Worm (Caenorhabditis elegans) whole organism, late embryonic: Measurements from ENCODE around the gene C06B8.7.
A peak's percentile ranks its signal among the peaks of the same experiment; 100 is the strongest.

Source experiments
- C08G9.2 ChIP-seq: sonication (generic microtip); optimal IDR thresholded peaks from 2 replicates; lab custom pipeline; 2016; ENCODE audit warnings: mild to moderate bottlenecking, missing genetic modification characterization, moderate library complexity, missing compliant biosample characterization
- C38D4.7 ChIP-seq: fragments of 200-800 bp; sonication (Bioruptor generic); optimal IDR thresholded peaks from 2 replicates; lab custom pipeline; 2018; ENCODE audit warnings: mild to moderate bottlenecking, missing genetic modification characterization, moderate library complexity, missing compliant biosample characterization
- F13H6.1 ChIP-seq: sonication (generic microtip); optimal IDR thresholded peaks from 2 replicates; lab custom pipeline; 2016; ENCODE audit warnings: missing genetic modification characterization, missing compliant biosample characterization
- K09A11.1 ChIP-seq: sonication (generic microtip); optimal IDR thresholded peaks from 2 replicates; lab custom pipeline; 2017; ENCODE audit warnings: antibody characterized with exemption, mild to moderate bottlenecking, missing genetic modification characterization, missing compliant biosample characterization; ENCODE audit not compliant: insufficient read depth
- T23F11.4 ChIP-seq: fragments of 200-800 bp; sonication (Bioruptor generic); optimal IDR thresholded peaks from 2 replicates; lab custom pipeline; 2018; ENCODE audit warnings: mild to moderate bottlenecking, missing genetic modification characterization, missing compliant biosample characterization
- ahr-1 ChIP-seq: sonication (generic microtip); optimal IDR thresholded peaks from 2 replicates; lab custom pipeline; 2016; ENCODE audit warnings: missing genetic modification characterization, missing compliant biosample characterization
- ama-1 ChIP-seq: fragments of 150-350 bp; optimal IDR thresholded peaks from 2 replicates; lab custom pipeline; 2014
- ceh-14 ChIP-seq: sonication (generic microtip); optimal IDR thresholded peaks from 2 replicates; lab custom pipeline; 2016; ENCODE audit warnings: missing genotype, missing genetic modification characterization, missing compliant biosample characterization
- ceh-18 ChIP-seq: sonication (generic microtip); optimal IDR thresholded peaks from 2 replicates; lab custom pipeline; 2016; ENCODE audit warnings: missing genetic modification characterization, missing compliant biosample characterization
- ceh-19 ChIP-seq: fragments of 200-800 bp; sonication (Bioruptor generic); optimal IDR thresholded peaks from 2 replicates; lab custom pipeline; 2018; ENCODE audit warnings: mild to moderate bottlenecking, missing genetic modification characterization, missing compliant biosample characterization
- ceh-24 ChIP-seq: sonication (generic microtip); optimal IDR thresholded peaks from 2 replicates; lab custom pipeline; 2016; ENCODE audit warnings: mild to moderate bottlenecking, missing genetic modification characterization, missing compliant biosample characterization
- ceh-31 ChIP-seq: sonication (generic microtip); optimal IDR thresholded peaks from 2 replicates; lab custom pipeline; 2016; ENCODE audit warnings: missing genetic modification characterization, missing compliant biosample characterization
- ceh-34 ChIP-seq: sonication (generic microtip); optimal IDR thresholded peaks from 2 replicates; lab custom pipeline; 2016; ENCODE audit warnings: mild to moderate bottlenecking, missing genetic modification characterization, missing compliant biosample characterization
- ceh-45 ChIP-seq: fragments of 200-800 bp; sonication (Bioruptor generic); IDR thresholded peaks from 2 replicates; pipeline ENCODE4 v1.3.6; 2022; ENCODE audit warnings: missing genetic modification reagents, missing genetic modification characterization, missing compliant biosample characterization
- ceh-48 ChIP-seq: sonication (generic microtip); optimal IDR thresholded peaks from 2 replicates; lab custom pipeline; 2016; ENCODE audit warnings: missing genetic modification characterization, inconsistent platforms, missing compliant biosample characterization
- ceh-6 ChIP-seq: fragments of 200-800 bp; sonication (Bioruptor generic); optimal IDR thresholded peaks from 2 replicates; lab custom pipeline; 2018; ENCODE audit warnings: mild to moderate bottlenecking, missing genetic modification characterization, missing compliant biosample characterization
- che-1 ChIP-seq: sonication (generic microtip); optimal IDR thresholded peaks from 2 replicates; lab custom pipeline; 2016; ENCODE audit warnings: mild to moderate bottlenecking, missing genetic modification characterization, missing compliant biosample characterization
- dve-1 ChIP-seq: sonication (generic microtip); optimal IDR thresholded peaks from 2 replicates; lab custom pipeline; 2017; ENCODE audit warnings: antibody characterized with exemption, mild to moderate bottlenecking, missing genetic modification characterization, missing compliant biosample characterization
- elt-2 ChIP-seq: sonication (generic microtip); optimal IDR thresholded peaks from 2 replicates; lab custom pipeline; 2016; ENCODE audit warnings: missing genetic modification reagents, missing genetic modification characterization, missing compliant biosample characterization
- elt-4 ChIP-seq: sonication (generic microtip); optimal IDR thresholded peaks from 2 replicates; lab custom pipeline; 2016; ENCODE audit warnings: missing genetic modification characterization, missing compliant biosample characterization
- fax-1 ChIP-seq: sonication (generic microtip); optimal IDR thresholded peaks from 2 replicates; lab custom pipeline; 2016; ENCODE audit warnings: missing genotype, missing genetic modification characterization, missing compliant biosample characterization
- fkh-10 ChIP-seq: fragments of 150-350 bp; optimal IDR thresholded peaks from 2 replicates; lab custom pipeline; 2014; ENCODE audit warnings: missing biosample characterization, missing genetic modification reagents, missing genetic modification characterization
- fkh-6 ChIP-seq: sonication (generic microtip); optimal IDR thresholded peaks from 2 replicates; lab custom pipeline; 2016; ENCODE audit warnings: missing genetic modification characterization, missing compliant biosample characterization
- hlh-13 ChIP-seq: fragments of 200-800 bp; sonication (Bioruptor generic); optimal IDR thresholded peaks from 2 replicates; lab custom pipeline; 2018; ENCODE audit warnings: mild to moderate bottlenecking, missing genetic modification characterization, missing compliant biosample characterization
- hlh-30 ChIP-seq: sonication (generic microtip); optimal IDR thresholded peaks from 2 replicates; lab custom pipeline; 2017; ENCODE audit warnings: antibody characterized with exemption, missing genetic modification characterization, missing compliant biosample characterization; ENCODE audit not compliant: insufficient read depth
- hlh-6 ChIP-seq: sonication (generic microtip); optimal IDR thresholded peaks from 2 replicates; lab custom pipeline; 2016; ENCODE audit warnings: missing genotype, missing genetic modification characterization, missing compliant biosample characterization
- lim-6 ChIP-seq: sonication (generic microtip); optimal IDR thresholded peaks from 2 replicates; lab custom pipeline; 2016; ENCODE audit warnings: missing genetic modification characterization, missing compliant biosample characterization
- lin-11 ChIP-seq: fragments of 200-800 bp; sonication (Bioruptor generic); optimal IDR thresholded peaks from 2 replicates; lab custom pipeline; 2018; ENCODE audit warnings: mild to moderate bottlenecking, missing genetic modification characterization, missing compliant biosample characterization
- madf-2 ChIP-seq: sonication (generic microtip); optimal IDR thresholded peaks from 2 replicates; lab custom pipeline; 2017; ENCODE audit warnings: missing genetic modification characterization, missing compliant biosample characterization
- mec-3 ChIP-seq: sonication (generic microtip); optimal IDR thresholded peaks from 2 replicates; lab custom pipeline; 2016; ENCODE audit warnings: borderline replicate concordance, missing genetic modification characterization, missing compliant biosample characterization
- nfya-1 ChIP-seq: sonication (generic microtip); optimal IDR thresholded peaks from 2 replicates; lab custom pipeline; 2017; ENCODE audit warnings: missing genetic modification characterization, mild to moderate bottlenecking, missing compliant biosample characterization, antibody characterized with exemption, moderate library complexity
- nhr-11 ChIP-seq: fragments of 150-350 bp; optimal IDR thresholded peaks from 2 replicates; lab custom pipeline; 2014; ENCODE audit warnings: missing biosample characterization, missing genetic modification characterization
- npax-4 ChIP-seq: sonication (generic microtip); optimal IDR thresholded peaks from 2 replicates; lab custom pipeline; 2016; ENCODE audit warnings: missing genetic modification characterization, missing compliant biosample characterization
- pha-4 ChIP-seq: fragments of 150-350 bp; optimal IDR thresholded peaks from 2 replicates; lab custom pipeline; 2018; ENCODE audit warnings: missing biosample characterization, missing genetic modification reagents, missing genetic modification characterization
- pqm-1 ChIP-seq: sonication (generic microtip); optimal IDR thresholded peaks from 2 replicates; lab custom pipeline; 2016; ENCODE audit warnings: missing genetic modification characterization, missing compliant biosample characterization
- pros-1 ChIP-seq: fragments of 150-350 bp; optimal IDR thresholded peaks from 2 replicates; lab custom pipeline; 2014; ENCODE audit warnings: missing biosample characterization, missing genetic modification reagents, missing genetic modification characterization
- ref-2 ChIP-seq: sonication (generic microtip); optimal IDR thresholded peaks from 2 replicates; lab custom pipeline; 2016; ENCODE audit warnings: missing genetic modification characterization, missing compliant biosample characterization
- rnt-1 ChIP-seq: sonication (generic microtip); optimal IDR thresholded peaks from 2 replicates; lab custom pipeline; 2016; ENCODE audit warnings: missing genetic modification characterization, missing compliant biosample characterization
- sox-4 ChIP-seq: sonication (generic microtip); optimal IDR thresholded peaks from 2 replicates; lab custom pipeline; 2017; ENCODE audit warnings: mild to moderate bottlenecking, missing genetic modification characterization, inconsistent platforms, missing compliant biosample characterization
- syd-9 ChIP-seq: sonication (generic microtip); optimal IDR thresholded peaks from 2 replicates; lab custom pipeline; 2016; ENCODE audit warnings: mild to moderate bottlenecking, missing genetic modification characterization, moderate library complexity, missing compliant biosample characterization
- tbx-2 ChIP-seq: sonication (generic microtip); optimal IDR thresholded peaks from 2 replicates; lab custom pipeline; 2016; ENCODE audit warnings: missing genetic modification characterization, missing compliant biosample characterization
- ttx-3 ChIP-seq: sonication (generic microtip); optimal IDR thresholded peaks from 2 replicates; lab custom pipeline; 2016; ENCODE audit warnings: missing genetic modification reagents, missing genetic modification characterization, missing compliant biosample characterization
- unc-3 ChIP-seq, 2 experiments: fragments of 200-800 bp in 1 of 2; sonication (Bioruptor generic) in 1 of 2; sonication (generic microtip) in 1 of 2; conservative IDR thresholded peaks in 1 of 2; optimal IDR thresholded peaks in 1 of 2; 2 replicates each; pipeline versions ENCODE4 v1.3.6 to Lab custom; 2016 to 2022; ENCODE audit warnings: missing compliant biosample characterization in 2 of 2, missing genetic modification characterization in 2 of 2, missing genetic modification reagents in 1 of 2
- unc-42 ChIP-seq: sonication (generic microtip); optimal IDR thresholded peaks from 2 replicates; lab custom pipeline; 2016; ENCODE audit warnings: missing genotype, missing genetic modification characterization, missing compliant biosample characterization
- unc-55 ChIP-seq: sonication (generic microtip); optimal IDR thresholded peaks from 2 replicates; lab custom pipeline; 2017; ENCODE audit warnings: missing biosample characterization, missing genetic modification reagents, missing genetic modification characterization
- ztf-16 ChIP-seq: sonication (generic microtip); optimal IDR thresholded peaks from 2 replicates; lab custom pipeline; 2017; ENCODE audit warnings: missing genetic modification characterization, missing compliant biosample characterization

Gene C06B8.7

ce11 chrV:15497731-15498130 lies 803 bp upstream of the C06B8.7 start (continued):
- no peak for TF ChIP-seq ama-1
- TF ChIP-seq ztf-16: no peak
- no peak for TF ChIP-seq F13H6.1 (tag; lab: Kevin White, UChicago)
- no peak for TF ChIP-seq fkh-10
- no peak for TF ChIP-seq ref-2 (tag; lab: Kevin White, UChicago)
- TF ChIP-seq C08G9.2 (tag; lab: Kevin White, UChicago): no peak
- peak; percentile 58 for TF ChIP-seq hlh-30 (tag; lab: Kevin White, UChicago)
- no peak for TF ChIP-seq fax-1 (tag; lab: Kevin White, UChicago)
- no peak for TF ChIP-seq dve-1 (tag; lab: Kevin White, UChicago)
- TF ChIP-seq unc-55: no peak

ce11 chrV:15499099-15499498 lies 565 bp downstream of the C06B8.7 start:
- TF ChIP-seq elt-4 (tag; lab: Kevin White, UChicago) (no peak), syd-9 (tag; lab: Kevin White, UChicago) (no peak), elt-2 (no peak), T23F11.4 (GFP tag; lab: Kevin White, UChicago) (no peak), ceh-24 (tag; lab: Kevin White, UChicago) (no peak)

ce11 chrV:15503603-15504002 lies 5.1 kb downstream of the C06B8.7 start:
- TF ChIP-seq ztf-16: no peak

ce11 chrV:15505068-15505467 lies 6.5 kb downstream of the C06B8.7 start:
- TF ChIP-seq fax-1 (tag; lab: Kevin White, UChicago): no peak
- no peak for TF ChIP-seq nhr-11 (tag; lab: Kevin White, UChicago)
- no peak for TF ChIP-seq unc-55
- peak; percentile 27 for TF ChIP-seq ceh-48 (tag; lab: Kevin White, UChicago)
- peak; percentile 73 for TF ChIP-seq hlh-6 (tag; lab: Kevin White, UChicago)
- TF ChIP-seq pros-1: no peak
- peak; percentile 38 for TF ChIP-seq tbx-2 (tag; lab: Kevin White, UChicago)
- TF ChIP-seq ceh-14: peak; percentile 12
- TF ChIP-seq hlh-13 (GFP tag; lab: Kevin White, UChicago): peak; percentile 23
- TF ChIP-seq K09A11.1 (tag; lab: Kevin White, UChicago): no peak
- peak; percentile 65 for TF ChIP-seq sox-4 (tag; lab: Kevin White, UChicago)
- TF ChIP-seq nfya-1 (tag; lab: Kevin White, UChicago): peak; percentile 38
- peak; percentile 64 for TF ChIP-seq C38D4.7 (GFP tag; lab: Kevin White, UChicago)
- no peak for TF ChIP-seq fkh-6 (tag; lab: Kevin White, UChicago)
- TF ChIP-seq fkh-10: no peak
- TF ChIP-seq dve-1 (tag; lab: Kevin White, UChicago): peak; percentile 2
- TF ChIP-seq ceh-31 (tag; lab: Kevin White, UChicago): peak; percentile 2
- no peak for TF ChIP-seq ahr-1 (tag; lab: Kevin White, UChicago)
- peak; percentile 51 for TF ChIP-seq ceh-19 (GFP tag; lab: Kevin White, UChicago)
- no peak for TF ChIP-seq pha-4 (tag; lab: Kevin White, UChicago)
- no peak for TF ChIP-seq unc-3 (GFP tag; conservative IDR thresholded peaks at IDR 0.05; lab: Robert Waterston, UW)
- no peak for TF ChIP-seq unc-3 (tag; optimal IDR thresholded peaks at IDR 0.05; lab: Kevin White, UChicago)
- peak; percentile 61; the same call in 1 of the 2 replicates for TF ChIP-seq ceh-45 (GFP tag; lab: Robert Waterston, UW)
- no peak for TF ChIP-seq rnt-1
- no peak for TF ChIP-seq unc-42 (tag; lab: Kevin White, UChicago)
- no peak for TF ChIP-seq pqm-1
- no peak for TF ChIP-seq ceh-18 (tag; lab: Kevin White, UChicago)
- no peak for TF ChIP-seq syd-9 (tag; lab: Kevin White, UChicago)
- TF ChIP-seq madf-2: no peak
- peak; percentile 2 for TF ChIP-seq C08G9.2 (tag; lab: Kevin White, UChicago)
- no peak for TF ChIP-seq lim-6 (tag; lab: Kevin White, UChicago)
- no peak for TF ChIP-seq mec-3 (tag; lab: Kevin White, UChicago)
- peak; percentile 11 for TF ChIP-seq ceh-6 (GFP tag; lab: Kevin White, UChicago)
- TF ChIP-seq ttx-3 (tag; lab: Kevin White, UChicago): no peak
- no peak for TF ChIP-seq npax-4 (tag; lab: Kevin White, UChicago)
- peak; percentile 51 for TF ChIP-seq che-1
- peak; percentile 22 for TF ChIP-seq ceh-34
- TF ChIP-seq F13H6.1 (tag; lab: Kevin White, UChicago): no peak
- TF ChIP-seq lin-11 (tag; lab: Kevin White, UChicago): no peak
- no peak for TF ChIP-seq elt-4 (tag; lab: Kevin White, UChicago)
